Worm (Caenorhabditis elegans): ENCODE data around the gene srt-5.

DNA sequence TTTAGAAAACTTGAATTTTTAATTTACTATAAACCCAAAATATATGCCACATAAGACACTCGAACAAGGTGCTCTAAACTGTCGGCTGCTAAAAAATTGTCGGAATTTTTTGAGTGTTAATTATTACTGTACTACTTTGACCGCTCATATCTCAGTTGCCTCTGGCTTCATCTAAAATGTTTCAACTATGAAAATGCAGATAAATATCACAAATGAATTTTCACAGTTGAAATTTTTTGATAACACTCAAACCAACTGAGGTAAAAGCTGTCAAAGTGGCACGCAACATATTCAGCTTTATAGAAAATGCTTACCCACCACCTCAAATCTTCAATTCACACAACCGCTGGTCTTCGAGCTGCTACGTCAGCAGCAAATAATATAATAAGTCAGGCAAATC, 8.1 kb upstream of the srt-5 start, which contains the start of gene acs-21:
- TF ChIP-seq unc-39 (tag; optimal IDR thresholded peaks at IDR 0.05) (no peak), lin-39 (tag; optimal IDR thresholded peaks at IDR 0.05) (no peak), ama-1 (optimal IDR thresholded peaks at IDR 0.05) (no peak), hmg-11 (tag; optimal IDR thresholded peaks at IDR 0.05) (no peak), sea-2 (GFP tag; optimal IDR thresholded peaks at IDR 0.05) (no peak), ceh-82 (tag; optimal IDR thresholded peaks at IDR 0.05) (no peak), nhr-12 (tag; optimal IDR thresholded peaks at IDR 0.05) (no peak), ceh-28 (tag; optimal IDR thresholded peaks at IDR 0.05) (no peak), elt-3 (tag; optimal IDR thresholded peaks at IDR 0.05) (no peak), nhr-76 (tag; optimal IDR thresholded peaks at IDR 0.05) (no peak), nhr-43 (tag; optimal IDR thresholded peaks at IDR 0.05; ENCODE audit: poor library complexity, severe bottlenecking) (no peak), ztf-11 (tag; optimal IDR thresholded peaks at IDR 0.05) (no peak), mml-1 (tag; optimal IDR thresholded peaks at IDR 0.05) (no peak), aly-2 (tag; optimal IDR thresholded peaks at IDR 0.05) (no peak)
